Worm (Caenorhabditis elegans): Measurements from ENCODE around the gene cutl-1.

DNA sequence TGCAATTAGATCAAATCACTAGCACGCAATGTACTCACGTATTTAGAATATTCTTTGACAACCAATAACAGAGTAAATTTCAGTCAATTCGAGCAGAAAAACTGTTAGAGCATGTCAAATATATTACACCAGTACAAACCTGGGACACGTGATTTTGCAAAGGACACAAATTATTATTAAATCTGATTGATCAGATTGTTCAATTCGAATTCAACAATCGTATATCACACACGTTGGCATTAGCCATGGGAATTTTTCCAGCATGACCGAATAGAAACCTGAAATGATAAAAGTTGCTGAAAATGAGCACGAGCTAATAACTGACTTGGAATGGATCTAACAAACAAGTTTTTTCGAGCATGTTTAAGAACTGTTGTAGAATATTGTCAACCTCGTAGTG, 17.1 kb upstream of the cutl-1 start, which contains the start of gene srv-9:
- no peak for TF ChIP-seq skn-1 (tag; optimal IDR thresholded peaks at IDR 0.05)
- no peak for TF ChIP-seq mab-5 (tag; optimal IDR thresholded peaks at IDR 0.05)
- no peak for TF ChIP-seq ZK546.5 (tag; optimal IDR thresholded peaks at IDR 0.05)
- TF ChIP-seq snpc-4 (tag; optimal IDR thresholded peaks at IDR 0.05) = no peak
- TF ChIP-seq mdl-1 (tag; optimal IDR thresholded peaks at IDR 0.05) = no peak
- TF ChIP-seq elt-3 (tag; optimal IDR thresholded peaks at IDR 0.05) = no peak
- TF ChIP-seq lin-13 (GFP tag; optimal IDR thresholded peaks at IDR 0.05) = no peak
- TF ChIP-seq ztf-4 (tag; optimal IDR thresholded peaks at IDR 0.05) = no peak

Data from whole organism, L2 larva.